Fruit fly (Drosophila melanogaster) whole organism, embryonic: ENCODE data around the gene scpr-C.
A peak's percentile ranks its signal among the peaks of the same experiment; 100 is the strongest.

ENCODE experiments used
- Ada2b ChIP-seq: fragments of 200-800 bp; sonication (Bioruptor generic); IDR thresholded peaks from 2 replicates; pipeline ENCODE4 v1.3.6; 2022; ENCODE audit warnings: missing biosample characterization, missing genetic modification characterization
- BtbVII ChIP-seq: fragments of 200-800 bp; sonication (Bioruptor generic); optimal IDR thresholded peaks from 3 replicates; lab custom pipeline; 2017; ENCODE audit warnings: missing biosample characterization, mild to moderate bottlenecking, missing genetic modification characterization
- Bteb2 ChIP-seq: fragments of 200-800 bp; sonication (Bioruptor generic); optimal IDR thresholded peaks from 2 replicates; lab custom pipeline; 2016; ENCODE audit warnings: missing biosample characterization, missing genetic modification characterization
- CG12104 ChIP-seq: fragments of 200-800 bp; sonication (Bioruptor generic); optimal IDR thresholded peaks from 3 replicates; lab custom pipeline; 2016; ENCODE audit warnings: missing biosample characterization, missing genetic modification characterization
- CG13624 ChIP-seq: fragments of 200-800 bp; sonication (Bioruptor generic); optimal IDR thresholded peaks from 2 replicates; lab custom pipeline; 2016; ENCODE audit warnings: missing biosample characterization, missing genetic modification characterization
- CG13894 ChIP-seq: fragments of 200-800 bp; sonication (Bioruptor generic); optimal IDR thresholded peaks from 3 replicates; lab custom pipeline; 2018; ENCODE audit warnings: missing biosample characterization, mild to moderate bottlenecking, missing genetic modification characterization, moderate library complexity
- CG14710 ChIP-seq: fragments of 200-800 bp; sonication (Bioruptor generic); optimal IDR thresholded peaks from 3 replicates; lab custom pipeline; 2019; ENCODE audit warnings: missing biosample characterization, mild to moderate bottlenecking, missing genetic modification characterization, moderate library complexity
- CG17359 ChIP-seq: fragments of 200-800 bp; sonication (Bioruptor generic); optimal IDR thresholded peaks from 3 replicates; lab custom pipeline; 2018; ENCODE audit warnings: missing biosample characterization, mild to moderate bottlenecking, missing genetic modification characterization, moderate library complexity
- CG17361 ChIP-seq: fragments of 200-800 bp; sonication (Bioruptor generic); IDR thresholded peaks from 3 replicates; pipeline ENCODE4 v1.3.6; 2022; ENCODE audit warnings: missing biosample characterization, missing genetic modification characterization
- CG17385 ChIP-seq: fragments of 200-800 bp; sonication (Bioruptor generic); optimal IDR thresholded peaks from 3 replicates; lab custom pipeline; 2018; ENCODE audit warnings: missing biosample characterization, mild to moderate bottlenecking, missing genetic modification characterization
- CG17829 ChIP-seq: fragments of 200-800 bp; optimal IDR thresholded peaks from 2 replicates; lab custom pipeline; 2019; ENCODE audit warnings: missing biosample characterization, mild to moderate bottlenecking, missing genetic modification characterization, moderate library complexity
- CG2120 ChIP-seq: fragments of 200-800 bp; sonication (Bioruptor generic); optimal IDR thresholded peaks from 3 replicates; lab custom pipeline; 2016; ENCODE audit warnings: missing biosample characterization, missing genetic modification characterization
- CG2712 ChIP-seq: fragments of 200-800 bp; optimal IDR thresholded peaks from 3 replicates; lab custom pipeline; 2019; ENCODE audit warnings: missing biosample characterization, mild to moderate bottlenecking, missing genetic modification characterization, moderate library complexity
- CG6683 ChIP-seq: fragments of 200-800 bp; sonication (Bioruptor generic); optimal IDR thresholded peaks from 2 replicates; lab custom pipeline; 2017; ENCODE audit warnings: missing biosample characterization, mild to moderate bottlenecking, missing genetic modification characterization, missing genetic modification reagents
- CG6689 ChIP-seq: fragments of 200-800 bp; sonication (Bioruptor generic); IDR thresholded peaks from 2 replicates; pipeline ENCODE4 v1.3.6; 2022; ENCODE audit warnings: missing biosample characterization, missing genetic modification characterization
- CG6765 ChIP-seq: fragments of 200-800 bp; sonication (Bioruptor generic); optimal IDR thresholded peaks from 3 replicates; lab custom pipeline; 2017; ENCODE audit warnings: missing biosample characterization, mild to moderate bottlenecking, missing genetic modification characterization
- CG6854 ChIP-seq: fragments of 200-800 bp; sonication (Bioruptor generic); optimal IDR thresholded peaks from 3 replicates; lab custom pipeline; 2017; ENCODE audit warnings: missing biosample characterization, mild to moderate bottlenecking, missing genetic modification characterization
- CG7556 ChIP-seq: fragments of 200-800 bp; sonication (Bioruptor generic); optimal IDR thresholded peaks from 2 replicates; lab custom pipeline; 2017; ENCODE audit warnings: missing biosample characterization, mild to moderate bottlenecking, missing genetic modification characterization
- CG7839 ChIP-seq: fragments of 200-800 bp; sonication (Bioruptor generic); optimal IDR thresholded peaks from 3 replicates; lab custom pipeline; 2018; ENCODE audit warnings: missing biosample characterization, mild to moderate bottlenecking, missing genetic modification characterization, moderate library complexity
- CG7928 ChIP-seq: fragments of 200-800 bp; sonication (Bioruptor generic); optimal IDR thresholded peaks from 2 replicates; lab custom pipeline; 2017; ENCODE audit warnings: missing biosample characterization, mild to moderate bottlenecking, missing genetic modification characterization
- CG7987 ChIP-seq: fragments of 200-800 bp; sonication (Bioruptor generic); optimal IDR thresholded peaks from 2 replicates; lab custom pipeline; 2018; ENCODE audit warnings: missing biosample characterization, mild to moderate bottlenecking, missing genetic modification characterization, moderate library complexity
- CG9932 ChIP-seq: fragments of 200-800 bp; sonication (Bioruptor generic); IDR thresholded peaks from 2 replicates; pipeline ENCODE4 v1.3.6; 2022; ENCODE audit warnings: missing biosample characterization, missing genetic modification characterization
- Dll ChIP-seq: fragments of 200-800 bp; sonication (Bioruptor generic); IDR thresholded peaks from 4 replicates; pipeline ENCODE4 v1.3.6; 2022; ENCODE audit warnings: missing biosample characterization, missing genetic modification characterization; ENCODE audit not compliant: partially characterized antibody
- E2f1 ChIP-seq: fragments of 200-800 bp; sonication (Bioruptor generic); IDR thresholded peaks from 2 replicates; pipeline ENCODE4 v1.3.6; 2022; ENCODE audit warnings: missing biosample characterization, missing genetic modification characterization
- HLH3B ChIP-seq: fragments of 200-800 bp; sonication (Bioruptor generic); IDR thresholded peaks from 2 replicates; pipeline ENCODE4 v1.3.6; 2022; ENCODE audit warnings: missing biosample characterization, missing genetic modification characterization
- Hr3 ChIP-seq: fragments of 200-800 bp; sonication (Bioruptor generic); optimal IDR thresholded peaks from 3 replicates; lab custom pipeline; 2016; ENCODE audit warnings: missing biosample characterization, missing genetic modification characterization
- Nf-YA ChIP-seq: fragments of 200-800 bp; sonication (Bioruptor generic); IDR thresholded peaks from 2 replicates; pipeline ENCODE4 v1.3.6; 2022; ENCODE audit warnings: missing biosample characterization, missing genetic modification characterization
- Ptx1 ChIP-seq: fragments of 200-800 bp; sonication (Bioruptor generic); IDR thresholded peaks from 2 replicates; pipeline ENCODE4 v1.3.6; 2022; ENCODE audit warnings: missing biosample characterization, missing genetic modification characterization
- Rfx ChIP-seq: fragments of 200-800 bp; sonication (Bioruptor generic); IDR thresholded peaks from 2 replicates; pipeline ENCODE4 v1.3.6; 2022; ENCODE audit warnings: missing biosample characterization, missing genetic modification characterization
- Xrp1 ChIP-seq: fragments of 200-800 bp; sonication (Bioruptor generic); IDR thresholded peaks from 2 replicates; pipeline ENCODE4 v1.3.6; 2022; ENCODE audit warnings: missing biosample characterization, missing genetic modification characterization
- al ChIP-seq: fragments of 200-800 bp; sonication (Bioruptor generic); IDR thresholded peaks from 2 replicates; pipeline ENCODE4 v1.3.6; 2022; ENCODE audit warnings: missing biosample characterization, missing genetic modification characterization
- corto ChIP-seq: fragments of 200-800 bp; sonication (Bioruptor generic); optimal IDR thresholded peaks from 2 replicates; lab custom pipeline; 2016; ENCODE audit warnings: missing biosample characterization, mild to moderate bottlenecking, missing genetic modification characterization, moderate library complexity
- crp ChIP-seq, 2 experiments: fragments of 200-800 bp; sonication (Bioruptor generic); optimal IDR thresholded peaks; 2 replicates in 1 of 2; 3 replicates in 1 of 2; lab custom pipeline; 2017; ENCODE audit warnings: missing biosample characterization in 2 of 2, missing genetic modification characterization in 2 of 2, mild to moderate bottlenecking in 1 of 2, moderate library complexity in 1 of 2
- exex ChIP-seq: fragments of 200-800 bp; sonication (Bioruptor generic); optimal IDR thresholded peaks from 4 replicates; lab custom pipeline; 2018; ENCODE audit warnings: missing biosample characterization, mild to moderate bottlenecking, missing genetic modification characterization, moderate library complexity
- ftz-f1 ChIP-seq: fragments of 200-800 bp; sonication (Bioruptor generic); optimal IDR thresholded peaks from 2 replicates; lab custom pipeline; 2016; ENCODE audit warnings: missing biosample characterization, missing genetic modification characterization
- kay ChIP-seq: fragments of 200-800 bp; sonication (Bioruptor generic); optimal IDR thresholded peaks from 2 replicates; lab custom pipeline; 2016; ENCODE audit warnings: missing biosample characterization, missing genetic modification characterization
- lab ChIP-seq: fragments of 200-800 bp; sonication (Bioruptor generic); optimal IDR thresholded peaks from 3 replicates; lab custom pipeline; 2017; ENCODE audit warnings: missing biosample characterization, missing genetic modification characterization, mild to moderate bottlenecking, moderate library complexity, missing genetic modification reagents
- lbe ChIP-seq: fragments of 200-800 bp; sonication (Bioruptor generic); optimal IDR thresholded peaks from 2 replicates; lab custom pipeline; 2016; ENCODE audit warnings: missing biosample characterization, mild to moderate bottlenecking, missing genetic modification characterization
- lola ChIP-seq, 3 experiments: fragments of >200 bp in 2 of 3; fragments of 200-800 bp in 1 of 3; sonication (Bioruptor generic) in 1 of 3; optimal IDR thresholded peaks; 2 replicates each; lab custom pipeline; 2017 to 2019; ENCODE audit warnings: missing biosample characterization in 3 of 3, missing genetic modification characterization in 3 of 3, mild to moderate bottlenecking in 1 of 3, moderate library complexity in 1 of 3
- mirr ChIP-seq: fragments of 200-800 bp; sonication (Bioruptor generic); optimal IDR thresholded peaks from 3 replicates; lab custom pipeline; 2018; ENCODE audit warnings: missing biosample characterization, mild to moderate bottlenecking, missing genetic modification characterization
- nmo ChIP-seq: fragments of 200-800 bp; sonication (Bioruptor generic); optimal IDR thresholded peaks from 2 replicates; lab custom pipeline; 2018; ENCODE audit warnings: missing biosample characterization, mild to moderate bottlenecking, missing genetic modification characterization, moderate library complexity
- phol ChIP-seq: fragments of 200-800 bp; sonication (Bioruptor generic); optimal IDR thresholded peaks from 3 replicates; lab custom pipeline; 2018; ENCODE audit warnings: missing biosample characterization, mild to moderate bottlenecking, missing genetic modification characterization, moderate library complexity
- pum ChIP-seq: fragments of 200-800 bp; sonication (Bioruptor generic); optimal IDR thresholded peaks from 2 replicates; lab custom pipeline; 2016; ENCODE audit warnings: missing biosample characterization, missing genetic modification characterization
- sens ChIP-seq: fragments of 200-800 bp; sonication (Bioruptor generic); peaks from one replicate; lab custom pipeline; 2016; ENCODE audit warnings: missing biosample characterization, missing genetic modification characterization
- sug ChIP-seq: fragments of 200-800 bp; optimal IDR thresholded peaks from 2 replicates; lab custom pipeline; 2019; ENCODE audit warnings: missing biosample characterization, mild to moderate bottlenecking, missing genetic modification characterization, moderate library complexity
- tgo ChIP-seq: fragments of 200-800 bp; sonication (Bioruptor generic); IDR thresholded peaks from 3 replicates; pipeline ENCODE4 v1.3.6; 2022; ENCODE audit warnings: missing biosample characterization, missing genetic modification characterization
- unpg ChIP-seq: fragments of 200-800 bp; sonication (Bioruptor generic); optimal IDR thresholded peaks from 3 replicates; lab custom pipeline; 2018; ENCODE audit warnings: missing biosample characterization, mild to moderate bottlenecking, missing genetic modification characterization, moderate library complexity
- yki ChIP-seq: fragments of >200 bp; optimal IDR thresholded peaks from 3 replicates; lab custom pipeline; 2018
- zen ChIP-seq: fragments of 200-800 bp; sonication (Bioruptor generic); optimal IDR thresholded peaks from 3 replicates; lab custom pipeline; 2018; ENCODE audit warnings: missing biosample characterization, mild to moderate bottlenecking, missing genetic modification characterization, moderate library complexity

scpr-C gene

DNA sequence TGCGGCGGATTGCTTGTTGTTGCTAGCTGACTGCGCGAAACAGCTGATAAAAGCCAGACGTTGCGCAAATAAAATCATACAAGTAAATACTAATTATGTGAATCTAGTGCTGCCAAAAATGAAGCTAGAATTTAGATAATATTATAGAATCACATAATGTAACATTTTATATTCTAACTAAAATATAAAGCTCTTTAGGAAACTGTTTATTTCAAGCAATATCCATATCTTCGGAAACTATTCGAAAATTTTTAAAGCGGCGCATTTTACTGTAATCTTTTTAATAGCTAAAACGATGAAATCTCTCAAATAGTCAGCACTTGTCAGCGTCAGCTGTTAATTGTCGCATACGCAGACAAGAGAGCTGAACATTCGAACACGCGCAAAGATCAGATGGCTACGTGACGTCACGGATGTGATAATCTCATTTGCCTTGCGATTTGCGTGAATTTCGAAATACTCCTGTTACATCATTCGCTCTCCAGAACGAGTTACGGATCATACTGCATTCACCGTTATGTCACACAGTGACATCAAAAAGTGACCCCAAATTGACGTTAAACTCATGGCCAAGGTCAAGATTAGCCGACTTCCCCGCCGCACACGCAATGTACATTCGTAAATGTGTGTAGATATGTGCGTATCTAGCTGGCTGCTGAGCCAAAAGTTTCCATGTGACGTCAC is 17.9 kb downstream of the scpr-C start:
- TF ChIP-seq CG7556 (GFP tag; lab: Kevin White, UChicago) (peak; percentile 47), Nf-YA (GFP tag; lab: Robert Waterston, UW) (no peak), zen (tag; lab: Kevin White, UChicago) (peak; percentile 6), HLH3B (0 out of 2 replicates have a peak, but pooled peaks have one; percentile 24), CG7928 (GFP tag; lab: Kevin White, UChicago) (no peak), mirr (GFP tag; lab: Kevin White, UChicago) (peak; percentile 47), sug (peak; percentile 24), BtbVII (GFP tag; lab: Kevin White, UChicago) (peak; percentile 84), CG13894 (tag; lab: Kevin White, UChicago) (no peak), sens (GFP tag; lab: Kevin White, UChicago) (peak; percentile 88), CG12104 (GFP tag; lab: Kevin White, UChicago) (peak; percentile 21), Dll (peak; percentile 16; the same call in 1 of the 4 replicates), Ada2b (GFP tag; lab: Robert Waterston, UW) (no peak), pum (GFP tag; lab: Kevin White, UChicago) (no peak), Ptx1 (peak; percentile 38; the same call in 1 of the 2 replicates), yki (no peak), unpg (GFP tag; lab: Kevin White, UChicago) (peak; percentile 56), CG9932 (no peak), CG2712 (tag; lab: Kevin White, UChicago) (peak; percentile 63), al (GFP tag; lab: Robert Waterston, UW) (0 out of 2 replicates have a peak, but pooled peaks have one; percentile 20), CG6765 (peak; percentile 60), phol (peak; percentile 29), CG17359 (tag; lab: Kevin White, UChicago) (peak; percentile 57), CG7987 (peak; percentile 23), Rfx (peak; percentile 66), CG17829 (tag; lab: Kevin White, UChicago) (peak; percentile 30), lbe (peak; percentile 24), crp (GFP tag; optimal IDR thresholded peaks at IDR 0.05; lab: Kevin White, UChicago) (peak in 1 of 2 experiments; percentile 69), tgo (GFP tag; lab: Robert Waterston, UW) (0 out of 3 replicates have a peak, but pooled peaks have one; percentile 27), exex (peak; percentile 91), lola (GFP tag; optimal IDR thresholded peaks at IDR 0.05; lab: Kevin White, UChicago) (no peak), CG14710 (tag; lab: Kevin White, UChicago) (peak; percentile 33), CG13624 (GFP tag; lab: Kevin White, UChicago) (peak; percentile 51), nmo (GFP tag; lab: Kevin White, UChicago) (peak; percentile 48), CG2120 (GFP tag; lab: Kevin White, UChicago) (peak; percentile 31), CG17361 (GFP tag; lab: Robert Waterston, UW) (peak; percentile 55; the same call in 2 of the 3 replicates), ftz-f1 (peak; percentile 17), kay (GFP tag; lab: Kevin White, UChicago) (peak; percentile 18), Bteb2 (GFP tag; lab: Kevin White, UChicago) (no peak), CG6854 (GFP tag; lab: Kevin White, UChicago) (peak; percentile 60), E2f1 (peak; percentile 47; the same call in 1 of the 2 replicates), CG6689 (peak; percentile 44; the same call in 1 of the 2 replicates), lab (GFP tag; lab: Kevin White, UChicago) (peak; percentile 77), Hr3 (no peak), corto (no peak), Xrp1 (GFP tag; lab: Robert Waterston, UW) (peak; percentile 64; the same call in 1 of the 2 replicates), CG17385 (GFP tag; lab: Kevin White, UChicago) (no peak), CG7839 (tag; lab: Kevin White, UChicago) (peak; percentile 61), CG6683 (GFP tag; lab: Kevin White, UChicago) (peak; percentile 30)
